Fruit fly (Drosophila melanogaster): Measurements from ENCODE around the gene qua.

Gene qua

dm6 chr2L:17466950-17467349 lies 30.1 kb downstream of the qua start (continued):
- TF ChIP-seq Meics (GFP tag; optimal IDR thresholded peaks at IDR 0.05), result no peak
- no peak for TF ChIP-seq sim (GFP tag; IDR thresholded peaks at IDR 0.05)
- TF ChIP-seq CG8478 (optimal IDR thresholded peaks at IDR 0.05), result no peak
- no peak for TF ChIP-seq CG11085 (GFP tag; IDR thresholded peaks at IDR 0.05)
- no peak for TF ChIP-seq CG14050 (GFP tag; IDR thresholded peaks at IDR 0.05)
- no peak for TF ChIP-seq CG10979 (tag; optimal IDR thresholded peaks at IDR 0.05)
- peak; percentile 14; the same call in 1 of the 3 replicates for TF ChIP-seq row (GFP tag; IDR thresholded peaks at IDR 0.05)
- TF ChIP-seq CG4854 (GFP tag; optimal IDR thresholded peaks at IDR 0.05), result no peak
- no peak for TF ChIP-seq Gug (GFP tag; IDR thresholded peaks at IDR 0.05)
- no peak for TF ChIP-seq pan (optimal IDR thresholded peaks at IDR 0.05)
- no peak for TF ChIP-seq pan (GFP tag; optimal IDR thresholded peaks at IDR 0.05 in 1 of 2, IDR thresholded peaks at IDR 0.05 in 1 of 2)
- no peak for TF ChIP-seq pnt (GFP tag; optimal IDR thresholded peaks at IDR 0.05)
- TF ChIP-seq CG17328 (GFP tag; IDR thresholded peaks at IDR 0.05), result no peak

- TF ChIP-seq gt (GFP tag; IDR thresholded peaks at IDR 0.05) (0 out of 2 replicates have a peak, but pooled peaks have one; percentile 17), CG17186 (GFP tag; optimal IDR thresholded peaks at IDR 0.05) (peak; percentile 37), CG9215 (GFP tag; IDR thresholded peaks at IDR 0.05) (peak; percentile 48; the same call in 1 of the 2 replicates), CG12391 (tag; optimal IDR thresholded peaks at IDR 0.05) (no peak), Dref (GFP tag; IDR thresholded peaks at IDR 0.05) (no peak), Poxn (GFP tag; IDR thresholded peaks at IDR 0.05) (no peak), slou (GFP tag; optimal IDR thresholded peaks at IDR 0.05) (peak; percentile 73), chif (GFP tag; optimal IDR thresholded peaks at IDR 0.05) (peak; percentile 84), aop (GFP tag; IDR thresholded peaks at IDR 0.05) (no peak), fru (optimal IDR thresholded peaks at IDR 0.05) (no peak), Ssrp (tag; optimal IDR thresholded peaks at IDR 0.05) (peak; percentile 84), Deaf1 (tag; optimal IDR thresholded peaks at IDR 0.05) (no peak), CG7928 (GFP tag; optimal IDR thresholded peaks at IDR 0.05) (peak; percentile 25), hb (GFP tag; IDR thresholded peaks at IDR 0.05; ENCODE audit: partially characterized antibody) (no peak), Oaz (GFP tag; IDR thresholded peaks at IDR 0.05) (peak; percentile 51; the same call in 1 of the 2 replicates), jumu (GFP tag; optimal IDR thresholded peaks at IDR 0.05) (peak; percentile 73), CG6175 (GFP tag; IDR thresholded peaks at IDR 0.05) (0 out of 3 replicates have a peak, but pooled peaks have one; percentile 35), gcm (GFP tag; optimal IDR thresholded peaks at IDR 0.05) (no peak), sim (GFP tag; IDR thresholded peaks at IDR 0.05) (peak; percentile 69; the same call in 1 of the 2 replicates), sens (GFP tag) (peak; percentile 98), CG16815 (GFP tag; optimal IDR thresholded peaks at IDR 0.05) (peak; percentile 63), row (GFP tag; IDR thresholded peaks at IDR 0.05) (peak; percentile 86), CG15514 (GFP tag; optimal IDR thresholded peaks at IDR 0.05) (peak; percentile 54), Ets65A (GFP tag) (peak; percentile 94), CG43689 (GFP tag; IDR thresholded peaks at IDR 0.05) (no peak), phol (tag; optimal IDR thresholded peaks at IDR 0.05) (peak; percentile 87), CG12769 (tag; optimal IDR thresholded peaks at IDR 0.05) (peak; percentile 86), CrebB (tag; optimal IDR thresholded peaks at IDR 0.05) (peak; percentile 75), nom (GFP tag; optimal IDR thresholded peaks at IDR 0.05) (no peak), fd64A (GFP tag; optimal IDR thresholded peaks at IDR 0.05) (peak; percentile 58), CG6813 (GFP tag; optimal IDR thresholded peaks at IDR 0.05) (peak; percentile 76), PHDP (tag; optimal IDR thresholded peaks at IDR 0.05) (peak; percentile 86), CG8765 (GFP tag; IDR thresholded peaks at IDR 0.05) (peak; percentile 36; the same call in 1 of the 2 replicates), Gug (GFP tag; IDR thresholded peaks at IDR 0.05) (peak; percentile 48; the same call in 1 of the 4 replicates), gem (tag; optimal IDR thresholded peaks at IDR 0.05) (peak; percentile 91), CG2202 (tag; optimal IDR thresholded peaks at IDR 0.05) (peak; percentile 77), CG10543 (GFP tag; optimal IDR thresholded peaks at IDR 0.05) (no peak), Optix (GFP tag; IDR thresholded peaks at IDR 0.05) (peak; percentile 67; the same call in 2 of the 3 replicates), ash1 (GFP tag; optimal IDR thresholded peaks at IDR 0.05) (no peak)
Observed at dm6 chr2L:17465915-17466677, 30.9 kb downstream of the qua start.
